Fruit fly (Drosophila melanogaster): ENCODE data around the gene Mcm6.

Mcm6 gene

dm6 chrX:6654198-6654831 lies 19.9 kb upstream of the Mcm6 start, which contains the start of the genes CG3226 and Cdc7:
TSS of gene CG3226 (minus strand) at chrX:6654248.
TSS of gene Cdc7 (plus strand) at chrX:6654541.
- TF ChIP-seq Jra (GFP tag; optimal IDR thresholded peaks at IDR 0.05): peak; percentile 41
- peak in 1 of 2 experiments; percentile 53 for TF ChIP-seq foxo (GFP tag; optimal IDR thresholded peaks at IDR 0.05)
- no peak for TF ChIP-seq Hr78 (GFP tag; optimal IDR thresholded peaks at IDR 0.05)
- no peak for TF ChIP-seq Abd-B (GFP tag; optimal IDR thresholded peaks at IDR 0.05)
- peak; percentile 54 for TF ChIP-seq Hr83 (GFP tag; optimal IDR thresholded peaks at IDR 0.05; ENCODE audit: poor library complexity, severe bottlenecking)
- no peak for TF ChIP-seq usp (GFP tag; optimal IDR thresholded peaks at IDR 0.05)
- TF ChIP-seq CrebA (GFP tag; optimal IDR thresholded peaks at IDR 0.05; ENCODE audit: borderline replicate concordance): no peak
- TF ChIP-seq br (GFP tag; optimal IDR thresholded peaks at IDR 0.05): peak; percentile 54
- TF ChIP-seq ey (GFP tag; optimal IDR thresholded peaks at IDR 0.05): no peak
- peak; percentile 64 for TF ChIP-seq OdsH (GFP tag; optimal IDR thresholded peaks at IDR 0.05)
- peak; percentile 76 for TF ChIP-seq Sp1 (GFP tag; optimal IDR thresholded peaks at IDR 0.05)
- peak; percentile 100 for TF ChIP-seq fru (GFP tag; optimal IDR thresholded peaks at IDR 0.05)
- TF ChIP-seq Mio (GFP tag; optimal IDR thresholded peaks at IDR 0.05): no peak
- TF ChIP-seq CG32264 (GFP tag; optimal IDR thresholded peaks at IDR 0.05): no peak
- no peak for TF ChIP-seq sv (GFP tag; optimal IDR thresholded peaks at IDR 0.05)
- no peak for TF ChIP-seq Vsx2 (GFP tag; optimal IDR thresholded peaks at IDR 0.05; ENCODE audit: partially characterized antibody)
- TF ChIP-seq brk (GFP tag; optimal IDR thresholded peaks at IDR 0.05): no peak
- no peak for TF ChIP-seq GATAd (GFP tag; optimal IDR thresholded peaks at IDR 0.05)
- TF ChIP-seq sage (GFP tag; optimal IDR thresholded peaks at IDR 0.05): peak; percentile 6
- TF ChIP-seq CG9705 (GFP tag; optimal IDR thresholded peaks at IDR 0.05): peak; percentile 72
- TF ChIP-seq pan (optimal IDR thresholded peaks at IDR 0.05): no peak
- TF ChIP-seq Dif (GFP tag; optimal IDR thresholded peaks at IDR 0.05; ENCODE audit: partially characterized antibody): no peak
- no peak for TF ChIP-seq Rel (GFP tag; optimal IDR thresholded peaks at IDR 0.05)
- TF ChIP-seq Rel (tag; optimal IDR thresholded peaks at IDR 0.05): peak; percentile 43
- no peak for TF ChIP-seq lola (GFP tag; optimal IDR thresholded peaks at IDR 0.05)
- TF ChIP-seq rgr (GFP tag; optimal IDR thresholded peaks at IDR 0.05): peak; percentile 80
- TF ChIP-seq Myc (optimal IDR thresholded peaks at IDR 0.05): peak; percentile 15
- no peak for TF ChIP-seq dl (GFP tag; optimal IDR thresholded peaks at IDR 0.05; ENCODE audit: insufficient read depth in 1 of 2, partially characterized antibody in 2 of 2)
- TF ChIP-seq N (GFP tag; optimal IDR thresholded peaks at IDR 0.05): no peak
- peak; percentile 66 for TF ChIP-seq h (GFP tag; optimal IDR thresholded peaks at IDR 0.05)
- TF ChIP-seq woc (GFP tag; optimal IDR thresholded peaks at IDR 0.05): peak; percentile 27
- no peak for TF ChIP-seq dsf (GFP tag; optimal IDR thresholded peaks at IDR 0.05; ENCODE audit: borderline replicate concordance)
- TF ChIP-seq psq (GFP tag; optimal IDR thresholded peaks at IDR 0.05): peak; percentile 53
- TF ChIP-seq HLH106 (tag; optimal IDR thresholded peaks at IDR 0.05): peak; percentile 67
- TF ChIP-seq Hnf4 (GFP tag; optimal IDR thresholded peaks at IDR 0.05): no peak
- no peak for TF ChIP-seq tai (GFP tag; optimal IDR thresholded peaks at IDR 0.05)
- TF ChIP-seq dmrt93B (GFP tag; optimal IDR thresholded peaks at IDR 0.05): peak; percentile 76
- TF ChIP-seq Dfd (GFP tag; optimal IDR thresholded peaks at IDR 0.05): no peak
- no peak for TF ChIP-seq jim (GFP tag; optimal IDR thresholded peaks at IDR 0.05)

dm6 chrX:6656023-6656594 lies 18.1 kb upstream of the Mcm6 start:
- TF ChIP-seq fru (GFP tag; optimal IDR thresholded peaks at IDR 0.05) (peak; percentile 94), CrebA (GFP tag; optimal IDR thresholded peaks at IDR 0.05; ENCODE audit: borderline replicate concordance) (no peak), Sp1 (GFP tag; optimal IDR thresholded peaks at IDR 0.05) (peak; percentile 88), psq (GFP tag; optimal IDR thresholded peaks at IDR 0.05) (peak; percentile 76), rgr (GFP tag; optimal IDR thresholded peaks at IDR 0.05) (peak; percentile 86), Vsx2 (GFP tag; optimal IDR thresholded peaks at IDR 0.05; ENCODE audit: partially characterized antibody) (no peak), dsf (GFP tag; optimal IDR thresholded peaks at IDR 0.05; ENCODE audit: borderline replicate concordance) (no peak), Dif (GFP tag; optimal IDR thresholded peaks at IDR 0.05; ENCODE audit: partially characterized antibody) (no peak), Mio (GFP tag; optimal IDR thresholded peaks at IDR 0.05) (peak; percentile 13), HLH106 (tag; optimal IDR thresholded peaks at IDR 0.05) (peak; percentile 86), Dfd (GFP tag; optimal IDR thresholded peaks at IDR 0.05) (no peak), ey (GFP tag; optimal IDR thresholded peaks at IDR 0.05) (peak; percentile 86), jim (GFP tag; optimal IDR thresholded peaks at IDR 0.05) (no peak), Myc (optimal IDR thresholded peaks at IDR 0.05) (no peak), usp (GFP tag; optimal IDR thresholded peaks at IDR 0.05) (no peak), dmrt93B (GFP tag; optimal IDR thresholded peaks at IDR 0.05) (peak; percentile 85), sv (GFP tag; optimal IDR thresholded peaks at IDR 0.05) (peak; percentile 69), h (GFP tag; optimal IDR thresholded peaks at IDR 0.05) (peak; percentile 89), foxo (GFP tag; optimal IDR thresholded peaks at IDR 0.05) (peak; percentile 2 to 90), Jra (GFP tag; optimal IDR thresholded peaks at IDR 0.05) (peak; percentile 57), Hnf4 (GFP tag; optimal IDR thresholded peaks at IDR 0.05) (peak; percentile 83), pan (optimal IDR thresholded peaks at IDR 0.05) (no peak), sage (GFP tag; optimal IDR thresholded peaks at IDR 0.05) (peak; percentile 50), Abd-B (GFP tag; optimal IDR thresholded peaks at IDR 0.05) (no peak), brk (GFP tag; optimal IDR thresholded peaks at IDR 0.05) (peak; percentile 33), OdsH (GFP tag; optimal IDR thresholded peaks at IDR 0.05) (peak; percentile 80), Hr83 (GFP tag; optimal IDR thresholded peaks at IDR 0.05; ENCODE audit: poor library complexity, severe bottlenecking) (no peak), GATAd (GFP tag; optimal IDR thresholded peaks at IDR 0.05) (no peak), CG32264 (GFP tag; optimal IDR thresholded peaks at IDR 0.05) (peak; percentile 73), dl (GFP tag; optimal IDR thresholded peaks at IDR 0.05; ENCODE audit: insufficient read depth in 1 of 2, partially characterized antibody in 2 of 2) (no peak), Hr78 (GFP tag; optimal IDR thresholded peaks at IDR 0.05) (no peak), lola (GFP tag; optimal IDR thresholded peaks at IDR 0.05) (no peak), CG9705 (GFP tag; optimal IDR thresholded peaks at IDR 0.05) (peak; percentile 61), Rel (GFP tag; optimal IDR thresholded peaks at IDR 0.05) (no peak), Rel (tag; optimal IDR thresholded peaks at IDR 0.05) (peak; percentile 24), woc (GFP tag; optimal IDR thresholded peaks at IDR 0.05) (peak; percentile 80), br (GFP tag; optimal IDR thresholded peaks at IDR 0.05) (peak; percentile 86)

Measured in whole organism, wandering third instar larva.